Fruit fly (Drosophila melanogaster) whole organism, wandering third instar larva: ENCODE results near the gene CG31360.

Experiments
- Dfd ChIP-seq: fragments of >200 bp; optimal IDR thresholded peaks from 2 replicates; lab custom pipeline; 2017; ENCODE audit warnings: missing biosample characterization, missing genetic modification characterization
- GATAd ChIP-seq: sonication (Bioruptor generic); optimal IDR thresholded peaks from 2 replicates; lab custom pipeline; 2016; ENCODE audit warnings: missing biosample characterization, missing genetic modification characterization
- Jra ChIP-seq: sonication (Bioruptor generic); optimal IDR thresholded peaks from 2 replicates; lab custom pipeline; 2016; ENCODE audit warnings: missing biosample characterization, missing genetic modification characterization
- OdsH ChIP-seq: fragments of 200-800 bp; sonication (Bioruptor generic); optimal IDR thresholded peaks from 2 replicates; lab custom pipeline; 2016; ENCODE audit warnings: missing biosample characterization, mild to moderate bottlenecking, missing genetic modification characterization
- Sp1 ChIP-seq: fragments of 200-800 bp; sonication (Bioruptor generic); optimal IDR thresholded peaks from 3 replicates; lab custom pipeline; 2019; ENCODE audit warnings: missing biosample characterization, mild to moderate bottlenecking, missing genetic modification characterization, moderate library complexity
- foxo ChIP-seq, 2 experiments: fragments of 200-800 bp; sonication (Bioruptor generic); optimal IDR thresholded peaks; 2 replicates in 1 of 2; 3 replicates in 1 of 2; lab custom pipeline; 2016 to 2017; ENCODE audit warnings: missing biosample characterization in 2 of 2, missing genetic modification characterization in 2 of 2
- h ChIP-seq: fragments of 200-800 bp; sonication (Bioruptor generic); optimal IDR thresholded peaks from 3 replicates; lab custom pipeline; 2016; ENCODE audit warnings: missing biosample characterization, mild to moderate bottlenecking, missing genetic modification characterization
- lola ChIP-seq: fragments of >200 bp; optimal IDR thresholded peaks from 2 replicates; lab custom pipeline; 2017; ENCODE audit warnings: missing biosample characterization, missing genetic modification characterization
- pan ChIP-seq: fragments of >200 bp; optimal IDR thresholded peaks from 2 replicates; lab custom pipeline; 2017
- psq ChIP-seq: fragments of 200-800 bp; sonication (Bioruptor generic); optimal IDR thresholded peaks from 3 replicates; lab custom pipeline; 2017; ENCODE audit warnings: missing biosample characterization, mild to moderate bottlenecking, missing genetic modification characterization, moderate library complexity
- rgr ChIP-seq: fragments of 200-800 bp; sonication (Bioruptor generic); optimal IDR thresholded peaks from 3 replicates; lab custom pipeline; 2016; ENCODE audit warnings: missing biosample characterization, mild to moderate bottlenecking, missing genetic modification characterization
- usp ChIP-seq: fragments of >200 bp; optimal IDR thresholded peaks from 2 replicates; lab custom pipeline; 2017; ENCODE audit warnings: missing biosample characterization, missing genetic modification characterization

dm6 chr3R:17706971-17707406, 22.1 kb downstream of the CG31360 start:
- no peak for TF ChIP-seq Jra
- no peak for TF ChIP-seq Sp1 (GFP tag; lab: Kevin White, UChicago)
- no peak for TF ChIP-seq OdsH (GFP tag; lab: Kevin White, UChicago)
- no peak for TF ChIP-seq psq (GFP tag; lab: Kevin White, UChicago)
- no peak for TF ChIP-seq rgr
- no peak for TF ChIP-seq lola
- TF ChIP-seq Dfd (GFP tag; lab: Kevin White, UChicago), result no peak
- no peak for TF ChIP-seq pan (lab: Kevin White, UChicago)
- TF ChIP-seq usp (GFP tag; lab: Kevin White, UChicago), result no peak
- no peak for TF ChIP-seq foxo (GFP tag; optimal IDR thresholded peaks at IDR 0.05; lab: Kevin White, UChicago)
- TF ChIP-seq GATAd (GFP tag; lab: Kevin White, UChicago), result no peak
- TF ChIP-seq h, result no peak
